Worm (Caenorhabditis elegans) whole organism, L4 larva: Measurements from ENCODE around the gene srh-55.

Source experiments
- Y75B8A.6 ChIP-seq: fragments of 200-800 bp; sonication (Bioruptor generic); IDR thresholded peaks from 2 replicates; pipeline ENCODE4 v1.3.6; 2022; ENCODE audit warnings: missing genetic modification reagents, missing genetic modification characterization, missing compliant biosample characterization
- ama-1 ChIP-seq: fragments of 150-350 bp; optimal IDR thresholded peaks from 2 replicates; lab custom pipeline; 2014; ENCODE audit warnings: inconsistent platforms, mixed read lengths
- daf-8 ChIP-seq: fragments of 200-800 bp; sonication (Bioruptor generic); IDR thresholded peaks from 2 replicates; pipeline ENCODE4 v1.3.6; 2022; ENCODE audit warnings: missing genetic modification characterization, missing compliant biosample characterization
- egl-43 ChIP-seq: fragments of 200-800 bp; sonication (Bioruptor generic); IDR thresholded peaks from 2 replicates; pipeline ENCODE4 v1.3.6; 2022; ENCODE audit warnings: missing genetic modification reagents, missing genetic modification characterization, missing compliant biosample characterization
- lim-7 ChIP-seq: fragments of 200-800 bp; sonication (Bioruptor generic); IDR thresholded peaks from 2 replicates; pipeline ENCODE4 v1.3.6; 2022; ENCODE audit warnings: missing genetic modification characterization, missing compliant biosample characterization
- lir-3 ChIP-seq: sonication (generic microtip); optimal IDR thresholded peaks from 2 replicates; lab custom pipeline; 2016; ENCODE audit warnings: mild to moderate bottlenecking, missing genetic modification characterization, missing compliant biosample characterization
- mdl-1 ChIP-seq, 2 experiments: fragments of 150-350 bp in 1 of 2; sonication (generic microtip) in 1 of 2; optimal IDR thresholded peaks; 2 replicates each; lab custom pipeline; 2014 to 2017; ENCODE audit warnings: missing biosample characterization in 2 of 2, missing genetic modification characterization in 2 of 2
- rbr-2 ChIP-seq: sonication (generic microtip); optimal IDR thresholded peaks from 2 replicates; lab custom pipeline; 2016; ENCODE audit warnings: missing genotype, missing genetic modification characterization, missing compliant biosample characterization
- tra-1 ChIP-seq: fragments of 200-800 bp; sonication (Bioruptor generic); IDR thresholded peaks from 2 replicates; pipeline ENCODE4 v1.3.6; 2022; ENCODE audit warnings: missing genetic modification reagents, missing genetic modification characterization, missing compliant biosample characterization
- unc-130 ChIP-seq: sonication (generic microtip); optimal IDR thresholded peaks from 2 replicates; lab custom pipeline; 2016; ENCODE audit warnings: missing genetic modification reagents, missing genetic modification characterization, missing compliant biosample characterization
- zag-1 ChIP-seq: fragments of 150-350 bp; optimal IDR thresholded peaks from 2 replicates; lab custom pipeline; 2014; ENCODE audit warnings: missing biosample characterization, missing genetic modification characterization

srh-55 gene

ce11 chrV:15193909-15194308, 40.5 kb downstream of the srh-55 start, which contains the start of gene Y75B12B.13 (continued):
- TF ChIP-seq tra-1 (GFP tag; lab: Robert Waterston, UW) = no peak

ce11 chrV:15197955-15198354, 44.6 kb downstream of the srh-55 start, which contains the start of gene srw-1:
TSS of gene srw-1 (plus strand) at chrV:15198255.
- TF ChIP-seq daf-8 (GFP tag; lab: Robert Waterston, UW) (no peak), unc-130 (GFP tag; lab: Kevin White, UChicago) (no peak), egl-43 (GFP tag; lab: Robert Waterston, UW) (no peak)

ce11 chrV:15199768-15200167, 46.4 kb downstream of the srh-55 start, which contains the start of gene Y75B12B.10:
TSS of gene Y75B12B.10 (plus strand) at chrV:15200068.
- no peak for TF ChIP-seq lir-3 (tag; lab: Kevin White, UChicago)
- TF ChIP-seq rbr-2 = no peak
- TF ChIP-seq ama-1 (lab: Kevin White, UChicago) = no peak
- no peak for TF ChIP-seq mdl-1 (tag; optimal IDR thresholded peaks at IDR 0.05; lab: Kevin White, UChicago)
- TF ChIP-seq lim-7 (GFP tag; lab: Robert Waterston, UW) = no peak
- TF ChIP-seq zag-1 (tag; lab: Kevin White, UChicago) = no peak
- no peak for TF ChIP-seq Y75B8A.6 (GFP tag; lab: Robert Waterston, UW)
- TF ChIP-seq, all 104 proteins: peak for 0
